Fruit fly (Drosophila melanogaster): Measurements from ENCODE around the gene Pten.

The Pten gene

DNA sequence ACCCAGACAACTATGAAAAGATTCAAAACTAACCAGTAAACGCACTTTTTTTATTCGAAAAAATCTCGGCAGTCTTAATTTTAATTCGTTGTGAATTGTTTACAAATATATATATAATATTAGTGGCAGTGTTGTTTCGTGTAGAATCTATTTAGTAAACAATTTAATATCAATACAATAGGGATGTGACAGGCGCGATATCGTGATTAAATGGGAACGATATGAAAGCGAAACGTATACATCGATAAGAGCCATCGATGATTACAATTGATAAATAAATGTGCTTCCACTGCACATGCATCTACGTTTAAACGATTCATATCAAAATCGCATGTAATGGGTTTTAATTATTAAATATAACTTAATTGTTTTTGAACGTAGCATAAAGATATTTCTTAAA, 16.5 kb upstream of the Pten start (continued):
- TF ChIP-seq HLH4C (GFP tag; IDR thresholded peaks at IDR 0.05; ENCODE audit: partially characterized antibody) (peak; percentile 87), CG3281 (GFP tag; optimal IDR thresholded peaks at IDR 0.05) (no peak), amos (GFP tag; IDR thresholded peaks at IDR 0.05; ENCODE audit: partially characterized antibody) (peak; percentile 96), CG9876 (GFP tag; optimal IDR thresholded peaks at IDR 0.05) (no peak), CG13287 (GFP tag; IDR thresholded peaks at IDR 0.05; ENCODE audit: partially characterized antibody) (peak; percentile 85), wek (GFP tag; optimal IDR thresholded peaks at IDR 0.05) (no peak), pzg (GFP tag; optimal IDR thresholded peaks at IDR 0.05) (peak; percentile 75), kni (GFP tag; optimal IDR thresholded peaks at IDR 0.05) (no peak), stwl (tag; optimal IDR thresholded peaks at IDR 0.05) (peak; percentile 59), bcd (GFP tag; optimal IDR thresholded peaks at IDR 0.05) (no peak), CG14050 (GFP tag; IDR thresholded peaks at IDR 0.05) (no peak), chm (GFP tag; IDR thresholded peaks at IDR 0.05) (no peak), maf-S (GFP tag; optimal IDR thresholded peaks at IDR 0.05) (no peak), pum (GFP tag; optimal IDR thresholded peaks at IDR 0.05) (no peak), scrt (GFP tag; optimal IDR thresholded peaks at IDR 0.05) (no peak), CkIIα-i1 (GFP tag; IDR thresholded peaks at IDR 0.05) (no peak), CG12104 (GFP tag; optimal IDR thresholded peaks at IDR 0.05) (no peak), CG34224 (GFP tag; IDR thresholded peaks at IDR 0.05; ENCODE audit: partially characterized antibody) (peak; percentile 86), Rfx (GFP tag; IDR thresholded peaks at IDR 0.05) (peak; percentile 48; the same call in 1 of the 2 replicates), CG8281 (tag; optimal IDR thresholded peaks at IDR 0.05) (no peak), CG2199 (GFP tag; IDR thresholded peaks at IDR 0.05) (no peak), eve (GFP tag; optimal IDR thresholded peaks at IDR 0.05) (no peak), Dref (GFP tag; IDR thresholded peaks at IDR 0.05) (peak; percentile 95), ssp (GFP tag; IDR thresholded peaks at IDR 0.05) (peak; percentile 82), CG7745 (tag; optimal IDR thresholded peaks at IDR 0.05) (no peak), tll (GFP tag; optimal IDR thresholded peaks at IDR 0.05) (no peak)

DNA sequence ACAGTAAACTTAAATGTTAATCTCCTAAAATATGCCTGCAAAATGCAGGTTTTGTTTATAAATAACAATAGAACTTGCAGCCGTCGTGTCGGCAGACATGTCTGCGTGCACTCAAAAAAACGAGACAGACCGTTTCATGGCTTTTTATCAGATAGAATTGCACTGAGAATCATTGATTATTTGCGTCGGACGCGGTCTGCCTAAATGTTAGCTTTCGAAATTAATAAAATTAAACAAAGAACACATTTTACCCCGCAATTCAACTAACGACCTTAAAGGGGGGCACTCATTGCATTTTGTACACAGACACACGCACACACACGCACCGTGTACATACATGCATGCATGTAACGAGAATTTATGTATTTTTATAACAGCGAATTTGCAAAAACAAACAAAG, 16.0 kb upstream of the Pten start:
- peak; percentile 43; the same call in 1 of the 2 replicates for TF ChIP-seq sim (GFP tag; IDR thresholded peaks at IDR 0.05)
- TF ChIP-seq tup (GFP tag; optimal IDR thresholded peaks at IDR 0.05) = no peak
- peak; percentile 53 for TF ChIP-seq Ets65A (GFP tag)
- 0 out of 2 replicates have a peak, but pooled peaks have one; percentile 43 for TF ChIP-seq Ada2b (GFP tag; IDR thresholded peaks at IDR 0.05)
- TF ChIP-seq eve (GFP tag; optimal IDR thresholded peaks at IDR 0.05) = peak in 1 of 2 experiments; percentile 81
- TF ChIP-seq CG12219 (GFP tag; optimal IDR thresholded peaks at IDR 0.05) = no peak
- TF ChIP-seq CG17328 (GFP tag; IDR thresholded peaks at IDR 0.05) = peak; percentile 59
- 0 out of 3 replicates have a peak, but pooled peaks have one; percentile 46 for TF ChIP-seq ken (GFP tag; IDR thresholded peaks at IDR 0.05)
- TF ChIP-seq Camta (GFP tag; optimal IDR thresholded peaks at IDR 0.05) = peak; percentile 23
- no peak for TF ChIP-seq CG13296 (GFP tag; optimal IDR thresholded peaks at IDR 0.05)
- peak; percentile 15 for TF ChIP-seq CG16863 (GFP tag; optimal IDR thresholded peaks at IDR 0.05)
- TF ChIP-seq dpn (GFP tag; optimal IDR thresholded peaks at IDR 0.05) = peak; percentile 5 to 22
- TF ChIP-seq Chrac-16 (GFP tag; optimal IDR thresholded peaks at IDR 0.05) = peak; percentile 14
- peak; percentile 25 for TF ChIP-seq CG4820 (GFP tag; optimal IDR thresholded peaks at IDR 0.05)
- TF ChIP-seq Dad (GFP tag; optimal IDR thresholded peaks at IDR 0.05) = peak; percentile 7
- no peak for TF ChIP-seq kay (GFP tag; optimal IDR thresholded peaks at IDR 0.05)
- TF ChIP-seq CG18011 (GFP tag; optimal IDR thresholded peaks at IDR 0.05) = peak; percentile 10
- TF ChIP-seq ind (GFP tag; optimal IDR thresholded peaks at IDR 0.05) = peak; percentile 7
- TF ChIP-seq shn (GFP tag; optimal IDR thresholded peaks at IDR 0.05) = peak; percentile 10
- peak; percentile 25; the same call in 1 of the 3 replicates for TF ChIP-seq ase (GFP tag; IDR thresholded peaks at IDR 0.05)
- TF ChIP-seq Xbp1 (GFP tag; optimal IDR thresholded peaks at IDR 0.05) = peak; percentile 39
- no peak for TF ChIP-seq CG18764 (GFP tag; optimal IDR thresholded peaks at IDR 0.05)
- no peak for TF ChIP-seq lola (GFP tag; optimal IDR thresholded peaks at IDR 0.05)
- TF ChIP-seq CG8944 (GFP tag; optimal IDR thresholded peaks at IDR 0.05) = peak; percentile 4
- no peak for TF ChIP-seq Dfd (GFP tag; optimal IDR thresholded peaks at IDR 0.05)
- TF ChIP-seq seq (GFP tag; IDR thresholded peaks at IDR 0.05) = no peak
- TF ChIP-seq CG2129 (GFP tag; IDR thresholded peaks at IDR 0.05; ENCODE audit: partially characterized antibody) = no peak
